Worm (Caenorhabditis elegans): Measurements from ENCODE around the gene srt-12.
"Not testable (repeated sequence)": the region's sequence is repeated elsewhere in the genome, so short reads cannot be mapped to it uniquely, and the experiment has no call there.

Gene srt-12

DNA sequence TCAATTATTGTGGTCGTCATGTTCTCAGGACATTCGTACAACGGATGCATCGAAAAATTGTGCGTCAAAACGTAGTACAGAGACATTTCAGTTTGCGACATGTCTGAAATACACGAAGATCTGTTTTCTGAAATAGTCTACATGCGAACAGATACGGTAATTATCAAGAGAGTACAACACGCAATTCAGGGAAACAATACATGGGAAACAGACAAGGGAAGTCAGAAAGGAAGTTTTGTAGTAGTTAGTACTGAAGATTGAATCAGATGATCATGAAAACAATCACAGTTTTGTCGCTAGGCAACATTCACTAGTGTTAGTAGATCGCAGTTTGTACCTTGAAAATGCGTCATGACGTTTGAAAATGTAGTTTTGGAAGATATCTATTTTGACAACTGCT lies 7.7 kb upstream of the srt-12 start, which contains the start of gene srt-13:
srt-13 (minus strand) TSS at position 101 of the 400 bp plus-strand sequence.
- TF ChIP-seq ztf-23 (GFP tag; IDR thresholded peaks at IDR 0.05) (no peak), tab-1 (GFP tag; IDR thresholded peaks at IDR 0.05) (no peak), cog-1 (tag; optimal IDR thresholded peaks at IDR 0.05) (no peak), klf-2 (GFP tag; conservative IDR thresholded peaks at IDR 0.05) (no peak), T22C8.4 (GFP tag; IDR thresholded peaks at IDR 0.05) (no peak), ref-1 (GFP tag; conservative IDR thresholded peaks at IDR 0.05) (no peak), med-1 (GFP tag; optimal IDR thresholded peaks at IDR 0.05; ENCODE audit: insufficient read depth) (no peak), flt-1 (GFP tag; IDR thresholded peaks at IDR 0.05) (no peak)

DNA sequence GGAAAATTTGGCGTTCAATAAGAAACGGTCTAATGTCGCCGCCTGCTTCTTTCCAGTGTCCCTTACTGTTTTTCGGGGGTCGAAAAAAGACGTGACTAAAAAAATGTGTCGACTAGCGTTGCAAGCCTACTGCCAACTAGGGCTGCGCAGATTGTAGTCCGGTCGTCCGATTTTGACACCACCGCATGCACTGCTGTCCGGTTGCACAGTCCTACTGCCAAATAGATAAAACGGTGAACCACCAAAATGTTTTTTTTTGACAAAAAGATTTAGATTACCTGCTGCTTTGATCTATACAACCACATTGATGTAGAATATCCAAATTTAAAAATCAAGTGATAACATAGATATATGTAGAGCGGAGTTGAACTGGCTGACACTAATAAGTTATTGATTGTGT lies 6.0 kb upstream of the srt-12 start:
- no peak for TF ChIP-seq cog-1 (tag; optimal IDR thresholded peaks at IDR 0.05)
- TF ChIP-seq ztf-29 (GFP tag; IDR thresholded peaks at IDR 0.05) = no peak
- TF ChIP-seq flt-1 (GFP tag; IDR thresholded peaks at IDR 0.05) = no peak
- TF ChIP-seq klf-2 (GFP tag; conservative IDR thresholded peaks at IDR 0.05) = no peak
- no peak for TF ChIP-seq T22C8.4 (GFP tag; IDR thresholded peaks at IDR 0.05)
- TF ChIP-seq med-1 (GFP tag; optimal IDR thresholded peaks at IDR 0.05; ENCODE audit: insufficient read depth) = no peak
- TF ChIP-seq ztf-23 (GFP tag; IDR thresholded peaks at IDR 0.05) = no peak
- no peak for TF ChIP-seq tab-1 (GFP tag; IDR thresholded peaks at IDR 0.05)
- no peak for TF ChIP-seq ref-1 (GFP tag; conservative IDR thresholded peaks at IDR 0.05)

DNA sequence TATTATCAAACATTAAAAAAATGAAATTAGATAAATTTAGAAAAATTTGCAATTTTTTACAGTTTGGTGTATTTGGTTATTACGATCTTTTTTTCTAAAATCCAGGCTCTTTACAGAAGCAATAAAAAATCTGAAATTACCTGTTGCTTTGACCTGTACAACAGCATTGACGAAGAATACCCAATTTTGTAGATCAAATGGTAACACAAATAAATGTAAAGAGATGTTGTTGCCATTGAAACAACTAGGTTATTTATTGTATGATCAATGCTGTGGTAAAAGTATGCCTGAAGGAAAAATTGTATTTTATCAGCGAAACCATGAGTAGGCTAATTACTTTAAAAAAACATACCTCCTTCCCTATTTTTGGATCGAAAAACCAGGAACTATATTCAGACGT lies 776 bp downstream of the srt-12 start:
- TF ChIP-seq ztf-29 (GFP tag; IDR thresholded peaks at IDR 0.05) (no peak), med-1 (GFP tag; optimal IDR thresholded peaks at IDR 0.05; ENCODE audit: insufficient read depth) (no peak), ztf-23 (GFP tag; IDR thresholded peaks at IDR 0.05) (no peak), cog-1 (tag; optimal IDR thresholded peaks at IDR 0.05) (no peak), klf-2 (GFP tag; conservative IDR thresholded peaks at IDR 0.05) (no peak), ref-1 (GFP tag; conservative IDR thresholded peaks at IDR 0.05) (no peak), tab-1 (GFP tag; IDR thresholded peaks at IDR 0.05) (no peak), T22C8.4 (GFP tag; IDR thresholded peaks at IDR 0.05) (no peak), flt-1 (GFP tag; IDR thresholded peaks at IDR 0.05) (no peak)

DNA sequence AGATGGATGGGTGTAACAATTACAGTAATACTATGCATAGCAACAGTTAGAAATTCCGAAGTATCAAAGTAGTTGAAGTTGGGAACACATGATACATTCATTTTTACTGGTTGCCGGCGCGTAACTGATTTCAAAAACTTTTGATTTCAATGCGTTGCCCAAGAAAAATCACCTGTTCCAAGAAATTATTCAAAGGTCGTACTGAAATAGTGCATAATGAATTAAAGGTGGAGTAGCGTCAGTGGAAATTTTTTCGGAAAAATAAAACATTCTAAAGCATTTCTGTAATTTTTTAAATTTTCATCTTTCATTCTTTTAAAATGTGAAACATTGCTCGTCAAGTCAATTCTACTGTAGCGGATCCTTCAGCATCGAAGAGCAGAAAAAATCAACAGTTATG lies 2.0 kb downstream of the srt-12 start, which contains the start of gene srh-204:
srh-204 (minus strand) TSS at position 101 of the 400 bp plus-strand sequence.
- TF ChIP-seq T22C8.4 (GFP tag; IDR thresholded peaks at IDR 0.05) = no peak

DNA sequence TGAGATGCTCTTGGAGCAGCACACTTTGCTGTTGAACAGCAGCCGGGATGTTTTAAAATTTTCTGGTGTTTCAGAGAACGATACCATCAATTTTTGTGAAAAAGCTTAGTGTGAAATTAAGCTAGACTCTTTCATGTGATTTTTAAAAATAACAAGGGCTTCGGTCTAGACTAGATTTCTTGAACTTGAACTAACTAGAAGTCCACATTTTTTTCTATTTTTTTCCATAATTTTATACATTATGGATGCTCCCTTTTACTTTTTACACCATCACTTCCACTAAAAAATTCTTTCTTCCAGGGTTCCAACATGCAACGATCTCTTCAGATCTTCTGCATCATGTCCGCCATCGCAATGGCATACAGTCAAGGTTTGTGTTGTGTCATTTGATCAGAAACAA lies 6.2 kb downstream of the srt-12 start, which contains the start of gene nlp-13:
nlp-13 (plus strand) TSS at position 301 of the 400 bp plus-strand sequence.
- TF ChIP-seq med-1 (GFP tag; optimal IDR thresholded peaks at IDR 0.05; ENCODE audit: insufficient read depth) (no peak), ref-1 (GFP tag; conservative IDR thresholded peaks at IDR 0.05) (no peak), flt-1 (GFP tag; IDR thresholded peaks at IDR 0.05) (no peak), cog-1 (tag; optimal IDR thresholded peaks at IDR 0.05) (no peak), ztf-29 (GFP tag; IDR thresholded peaks at IDR 0.05) (no peak), ztf-23 (GFP tag; IDR thresholded peaks at IDR 0.05) (no peak), tab-1 (GFP tag; IDR thresholded peaks at IDR 0.05) (no peak), klf-2 (GFP tag; conservative IDR thresholded peaks at IDR 0.05) (no peak), T22C8.4 (GFP tag; IDR thresholded peaks at IDR 0.05) (no peak)

DNA sequence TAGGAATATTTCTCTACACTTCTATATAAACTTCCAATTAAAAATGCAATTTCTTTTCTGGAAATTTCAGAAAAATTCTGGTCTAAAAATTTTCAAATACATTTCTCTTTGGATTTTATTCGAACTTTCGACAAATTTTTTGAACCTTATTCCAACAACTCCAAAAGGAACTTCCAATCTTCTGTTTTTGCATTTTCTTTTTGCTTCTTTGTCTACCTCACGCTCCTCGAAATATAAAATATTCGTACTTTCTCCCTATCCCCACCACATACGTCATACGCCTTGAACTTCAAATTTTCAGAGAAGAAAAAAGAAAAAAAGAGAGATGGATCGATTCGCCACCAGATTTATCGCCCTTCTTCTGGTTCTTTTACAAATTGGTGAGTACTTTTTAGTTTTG lies 23.0 kb downstream of the srt-12 start, which contains the start of gene nlp-9:
nlp-9 (plus strand) TSS at position 301 of the 400 bp plus-strand sequence.
- TF ChIP-seq ztf-29 (GFP tag; IDR thresholded peaks at IDR 0.05) (no peak), flt-1 (GFP tag; IDR thresholded peaks at IDR 0.05) (no peak), cog-1 (tag; optimal IDR thresholded peaks at IDR 0.05) (no peak), klf-2 (GFP tag; conservative IDR thresholded peaks at IDR 0.05) (no peak), ref-1 (GFP tag; conservative IDR thresholded peaks at IDR 0.05) (no peak), ztf-23 (GFP tag; IDR thresholded peaks at IDR 0.05) (no peak), tab-1 (GFP tag; IDR thresholded peaks at IDR 0.05) (no peak)

DNA sequence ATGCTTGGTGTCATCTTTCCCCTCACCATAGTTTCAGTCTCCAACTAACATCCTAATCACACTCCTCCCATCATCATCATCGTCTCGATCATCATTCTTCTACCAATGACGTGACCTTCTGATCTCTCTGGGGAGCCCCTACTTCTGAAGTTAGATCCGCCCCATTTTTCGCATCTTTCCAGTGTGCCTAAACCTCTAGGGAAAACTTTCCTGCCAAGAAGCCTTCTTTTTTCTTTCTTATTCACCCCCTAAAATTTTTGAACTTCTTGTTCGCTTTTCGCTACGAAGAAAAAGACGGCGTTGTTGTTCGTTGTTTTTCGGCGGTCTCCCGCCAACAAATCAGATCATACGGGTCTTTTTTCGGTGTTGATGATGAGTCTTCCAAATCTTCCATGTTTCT lies 24.1 kb downstream of the srt-12 start:
- TF ChIP-seq ref-1 (GFP tag; conservative IDR thresholded peaks at IDR 0.05) (no peak), flt-1 (GFP tag; IDR thresholded peaks at IDR 0.05) (no peak), ztf-23 (GFP tag; IDR thresholded peaks at IDR 0.05) (no peak), klf-2 (GFP tag; conservative IDR thresholded peaks at IDR 0.05) (no peak), med-1 (GFP tag; optimal IDR thresholded peaks at IDR 0.05; ENCODE audit: insufficient read depth) (no peak), tab-1 (GFP tag; IDR thresholded peaks at IDR 0.05) (no peak), cog-1 (tag; optimal IDR thresholded peaks at IDR 0.05) (no peak), ztf-29 (GFP tag; IDR thresholded peaks at IDR 0.05) (no peak), T22C8.4 (GFP tag; IDR thresholded peaks at IDR 0.05) (no peak)

DNA sequence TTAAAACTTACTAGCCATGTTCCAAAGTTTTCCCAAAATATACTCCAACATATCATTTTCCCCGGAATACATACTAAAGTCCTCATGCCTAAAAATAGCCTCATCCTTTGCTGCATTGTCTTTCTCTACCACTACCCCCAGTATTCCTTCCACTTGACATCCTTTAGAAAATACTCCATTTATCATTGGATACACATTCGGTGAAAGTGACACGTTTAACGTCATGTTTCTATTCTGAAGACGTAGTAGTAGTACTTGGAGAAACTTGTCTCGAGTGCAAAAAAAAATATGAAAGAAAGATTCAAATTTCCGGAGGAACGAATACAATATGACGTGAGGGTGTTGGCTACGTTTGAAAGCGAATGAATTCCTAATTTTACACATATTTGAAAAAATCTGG lies 25.4 kb downstream of the srt-12 start:
- TF ChIP-seq T22C8.4 (GFP tag; IDR thresholded peaks at IDR 0.05) (no peak), ref-1 (GFP tag; conservative IDR thresholded peaks at IDR 0.05) (no peak), med-1 (GFP tag; optimal IDR thresholded peaks at IDR 0.05; ENCODE audit: insufficient read depth) (no peak), klf-2 (GFP tag; conservative IDR thresholded peaks at IDR 0.05) (no peak), cog-1 (tag; optimal IDR thresholded peaks at IDR 0.05) (no peak), ztf-29 (GFP tag; IDR thresholded peaks at IDR 0.05) (no peak), tab-1 (GFP tag; IDR thresholded peaks at IDR 0.05) (no peak), ztf-23 (GFP tag; IDR thresholded peaks at IDR 0.05) (no peak), flt-1 (GFP tag; IDR thresholded peaks at IDR 0.05) (no peak)

DNA sequence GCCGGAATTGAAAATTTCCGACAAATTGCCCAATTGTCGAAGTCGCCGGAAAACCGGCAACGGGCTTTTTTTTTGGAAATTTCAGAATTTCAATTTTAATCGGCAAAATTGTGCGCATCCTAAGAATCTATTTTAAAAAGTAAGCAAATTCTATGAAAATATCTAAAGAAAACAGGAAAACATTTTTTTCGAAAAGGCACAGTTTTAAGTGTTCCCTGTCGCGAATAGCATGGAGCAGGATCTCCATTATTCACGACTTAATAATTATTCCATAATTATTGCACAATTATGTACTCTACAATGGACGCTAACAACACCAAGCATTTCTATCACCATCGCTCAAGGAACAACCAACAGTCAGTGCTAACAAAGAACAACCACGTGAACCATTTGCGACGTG lies 26.5 kb downstream of the srt-12 start, which contains the start of gene H43I07.4:
H43I07.4 (plus strand) TSS at position 301 of the 400 bp plus-strand sequence.
- not testable (repeated sequence) for TF ChIP-seq flt-1 (GFP tag; IDR thresholded peaks at IDR 0.05); med-1 (GFP tag; optimal IDR thresholded peaks at IDR 0.05; ENCODE audit: insufficient read depth); T22C8.4 (GFP tag; IDR thresholded peaks at IDR 0.05)

DNA sequence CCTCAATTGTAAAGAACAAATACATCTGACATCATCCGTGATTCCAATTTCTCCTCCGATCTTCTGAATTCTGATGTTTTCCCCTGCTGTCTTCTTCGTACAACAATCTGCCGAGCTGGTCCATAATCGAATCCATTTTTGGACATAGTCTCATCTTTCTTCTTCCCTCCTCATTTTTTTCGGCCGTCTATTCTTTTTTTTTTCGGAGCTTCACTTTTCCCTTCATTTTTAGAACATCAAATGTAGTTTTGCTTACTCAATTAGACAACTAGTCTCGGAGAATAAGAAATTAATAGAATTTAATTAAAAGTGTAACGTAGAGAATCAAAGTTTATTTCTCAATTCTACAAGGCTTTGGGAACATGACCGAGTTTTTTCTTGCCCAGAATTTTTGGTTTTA lies 30.8 kb downstream of the srt-12 start:
- TF ChIP-seq flt-1 (GFP tag; IDR thresholded peaks at IDR 0.05) = no peak
- TF ChIP-seq med-1 (GFP tag; optimal IDR thresholded peaks at IDR 0.05; ENCODE audit: insufficient read depth) = no peak
- TF ChIP-seq ref-1 (GFP tag; conservative IDR thresholded peaks at IDR 0.05) = no peak
- no peak for TF ChIP-seq tab-1 (GFP tag; IDR thresholded peaks at IDR 0.05)
- no peak for TF ChIP-seq ztf-23 (GFP tag; IDR thresholded peaks at IDR 0.05)
- TF ChIP-seq T22C8.4 (GFP tag; IDR thresholded peaks at IDR 0.05) = no peak
- TF ChIP-seq ztf-29 (GFP tag; IDR thresholded peaks at IDR 0.05) = no peak

Data from whole organism, midembryonic.